Worm (Caenorhabditis elegans): ENCODE data around the gene H35N09.2.

DNA sequence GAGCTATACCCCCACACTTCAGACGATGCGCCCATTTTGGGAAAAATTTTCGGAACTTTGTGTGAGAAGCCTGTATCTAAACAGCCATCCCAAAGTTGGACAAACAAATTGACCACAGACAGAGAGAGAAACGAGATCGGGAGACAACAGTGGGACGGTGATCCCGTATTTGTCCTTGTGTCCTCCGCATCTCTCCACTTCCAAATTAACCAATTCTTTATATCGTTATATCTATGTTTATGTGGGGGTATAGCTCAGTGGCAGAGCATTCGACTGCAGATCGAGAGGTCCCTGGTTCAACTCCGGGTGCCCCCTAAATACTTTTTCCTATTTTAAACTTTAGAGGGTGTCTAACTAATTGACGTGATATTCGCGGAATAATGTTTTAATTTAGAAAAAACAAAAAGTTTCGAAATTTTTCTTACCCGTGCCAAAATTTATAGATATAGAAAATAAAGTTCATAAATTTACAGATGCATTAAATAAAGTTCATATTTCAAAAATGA, 33.9 kb upstream of the H35N09.2 start:
- TF ChIP-seq egl-27 (tag; optimal IDR thresholded peaks at IDR 0.05) (no peak), fkh-10 (GFP tag; optimal IDR thresholded peaks at IDR 0.05) (no peak), ceh-9 (tag; optimal IDR thresholded peaks at IDR 0.05) (no peak), ama-1 (optimal IDR thresholded peaks at IDR 0.05) (no peak), nhr-12 (tag; optimal IDR thresholded peaks at IDR 0.05) (no peak), fos-1 (tag; optimal IDR thresholded peaks at IDR 0.05) (no peak), daf-12 (tag; optimal IDR thresholded peaks at IDR 0.05) (no peak)

Measured in whole organism, L3 larva.